Worm (Caenorhabditis elegans): ENCODE data around the gene B0563.6.

The B0563.6 gene

ce11 chrX:9182140-9182539 is 44.6 kb downstream of the B0563.6 start, which contains the start of gene Y81B9A.3:
Gene Y81B9A.3 (plus strand): TSS chrX:9182440.
- TF ChIP-seq ceh-13 (GFP tag; optimal IDR thresholded peaks at IDR 0.05) (no peak), pes-1 (GFP tag; IDR thresholded peaks at IDR 0.05) (no peak)

- TF ChIP-seq B0310.2 (tag; optimal IDR thresholded peaks at IDR 0.05) (no peak), pes-1 (GFP tag; IDR thresholded peaks at IDR 0.05) (no peak), scrt-1 (GFP tag; IDR thresholded peaks at IDR 0.05) (no peak), hmg-4 (GFP tag; optimal IDR thresholded peaks at IDR 0.05) (no peak), F13C5.2 (tag; optimal IDR thresholded peaks at IDR 0.05) (no peak), hmbx-1 (tag; optimal IDR thresholded peaks at IDR 0.05) (no peak)
These were observed 46.3 kb downstream of the B0563.6 start, which contains the start of gene Y81B9A.2 for ce11 chrX:9183836-9184235. Gene Y81B9A.2 (plus strand): TSS chrX:9184136.

ce11 chrX:9191795-9192494 is 54.4 kb downstream of the B0563.6 start, which contains the start of gene Y81B9A.1:
Gene Y81B9A.1 (plus strand): TSS chrX:9192444.
- TF ChIP-seq flt-1 (GFP tag; IDR thresholded peaks at IDR 0.05) (peak; percentile 26; the same call in 1 of the 2 replicates), sea-1 (GFP tag; conservative IDR thresholded peaks at IDR 0.05) (no peak)

- TF ChIP-seq tbx-37 (GFP tag; conservative IDR thresholded peaks at IDR 0.05) (no peak), B0310.2 (tag; optimal IDR thresholded peaks at IDR 0.05) (no peak), hnd-1 (tag; optimal IDR thresholded peaks at IDR 0.05) (no peak), ceh-36 (tag; optimal IDR thresholded peaks at IDR 0.05) (no peak)
These were observed 56.6 kb downstream of the B0563.6 start for ce11 chrX:9194081-9194480.

All from whole organism, early embryonic.